Worm (Caenorhabditis elegans) whole organism, midembryonic: ENCODE measurements around the gene ssp-10.

ENCODE experiments used
- T22C8.4 ChIP-seq: fragments of 200-800 bp; sonication (Bioruptor generic); IDR thresholded peaks from 2 replicates; pipeline ENCODE4 v1.3.6; 2022; ENCODE audit warnings: missing genetic modification characterization, missing compliant biosample characterization
- cog-1 ChIP-seq: sonication (generic microtip); optimal IDR thresholded peaks from 2 replicates; lab custom pipeline; 2016; ENCODE audit warnings: missing genetic modification characterization, missing compliant biosample characterization
- flt-1 ChIP-seq: fragments of 200-800 bp; sonication (Bioruptor generic); IDR thresholded peaks from 2 replicates; pipeline ENCODE4 v1.3.6; 2022; ENCODE audit warnings: missing genetic modification characterization, missing compliant biosample characterization
- klf-2 ChIP-seq: fragments of 200-800 bp; sonication (Bioruptor generic); conservative IDR thresholded peaks from 2 replicates; pipeline ENCODE4 v1.3.6; 2022; ENCODE audit warnings: missing genetic modification reagents, missing genetic modification characterization, missing compliant biosample characterization
- med-1 ChIP-seq: sonication (generic microtip); optimal IDR thresholded peaks from 2 replicates; lab custom pipeline; 2017; ENCODE audit warnings: missing genetic modification characterization, mild to moderate bottlenecking, missing compliant biosample characterization, antibody characterized with exemption, missing genetic modification reagents; ENCODE audit not compliant: insufficient read depth
- ref-1 ChIP-seq: fragments of 200-800 bp; sonication (Bioruptor generic); conservative IDR thresholded peaks from 2 replicates; pipeline ENCODE4 v1.3.6; 2022; ENCODE audit warnings: missing genetic modification reagents, missing genetic modification characterization, missing compliant biosample characterization
- tab-1 ChIP-seq: fragments of 200-800 bp; sonication (Bioruptor generic); IDR thresholded peaks from 2 replicates; pipeline ENCODE4 v1.3.6; 2022; ENCODE audit warnings: missing genetic modification characterization, missing compliant biosample characterization
- ztf-23 ChIP-seq: fragments of 200-800 bp; sonication (Bioruptor generic); IDR thresholded peaks from 2 replicates; pipeline ENCODE4 v1.3.6; 2022; ENCODE audit warnings: missing genetic modification reagents, missing genetic modification characterization, missing compliant biosample characterization
- ztf-29 ChIP-seq: fragments of 200-800 bp; sonication (Bioruptor generic); IDR thresholded peaks from 2 replicates; pipeline ENCODE4 v1.3.6; 2022; ENCODE audit warnings: missing genetic modification reagents, missing genetic modification characterization, missing compliant biosample characterization

DNA sequence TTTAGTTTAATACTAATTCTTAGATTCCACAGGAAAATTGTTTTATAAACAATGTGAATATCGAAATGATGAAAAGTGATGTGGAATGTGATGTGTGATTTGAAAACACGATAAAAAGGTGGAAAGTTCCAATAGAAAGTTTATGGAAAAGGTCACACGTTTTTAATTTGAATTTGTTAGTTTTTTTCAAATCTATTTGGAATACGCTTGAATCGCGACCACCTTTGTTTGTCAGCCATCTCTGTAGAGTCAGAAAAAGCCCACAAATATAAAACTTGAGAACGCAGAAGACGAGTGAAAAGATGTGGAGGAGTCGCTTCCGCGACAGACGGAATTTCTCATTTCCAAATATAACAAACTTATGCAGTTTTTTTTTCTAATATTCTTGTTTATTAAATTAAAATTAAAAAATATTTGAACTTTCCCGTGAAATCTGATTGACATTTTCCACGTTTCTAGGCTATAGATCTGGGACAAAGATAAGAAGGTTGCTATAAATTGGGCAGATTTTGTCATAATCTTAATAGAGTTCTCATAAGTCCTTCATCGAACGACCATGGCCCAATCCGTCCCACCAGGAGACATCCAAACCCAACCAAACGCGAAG is 9.7 kb downstream of the ssp-10 start, which contains the start of the genes kin-24 and msp-56:
- TF ChIP-seq ztf-23 (GFP tag; lab: Robert Waterston, UW) (no peak), klf-2 (GFP tag; lab: Robert Waterston, UW) (no peak), med-1 (GFP tag; lab: Kevin White, UChicago) (no peak), cog-1 (tag; lab: Kevin White, UChicago) (no peak), tab-1 (GFP tag; lab: Robert Waterston, UW) (no peak), T22C8.4 (no peak), ztf-29 (no peak), ref-1 (no peak), flt-1 (GFP tag; lab: Robert Waterston, UW) (no peak)
